Worm (Caenorhabditis elegans) whole organism, L4 larva: ENCODE measurements around the gene M163.22.
A peak's percentile ranks its signal among the peaks of the same experiment; 100 is the strongest.

Experiments
- F10B5.3 ChIP-seq: sonication (generic microtip); optimal IDR thresholded peaks from 2 replicates; lab custom pipeline; 2016; ENCODE audit warnings: mild to moderate bottlenecking, missing genetic modification characterization, missing compliant biosample characterization
- F37D6.2 ChIP-seq: sonication (generic microtip); optimal IDR thresholded peaks from 2 replicates; lab custom pipeline; 2016; ENCODE audit warnings: mild to moderate bottlenecking, missing genetic modification characterization, missing compliant biosample characterization
- F44E2.7 ChIP-seq: fragments of 200-800 bp; sonication (Bioruptor generic); IDR thresholded peaks from 2 replicates; pipeline ENCODE4 v2.1.2; 2022; ENCODE audit warnings: missing genetic modification characterization, missing compliant biosample characterization
- T26A8.4 ChIP-seq: fragments of 200-800 bp; sonication (Bioruptor generic); IDR thresholded peaks from 2 replicates; pipeline ENCODE4 v1.3.6; 2022; ENCODE audit warnings: missing genetic modification characterization, missing compliant biosample characterization
- Y105C5A.15 ChIP-seq: fragments of 200-800 bp; sonication (Bioruptor generic); IDR thresholded peaks from 2 replicates; pipeline ENCODE4 v1.3.6; 2022; ENCODE audit warnings: missing genetic modification characterization, missing compliant biosample characterization
- Y75B8A.6 ChIP-seq: fragments of 200-800 bp; sonication (Bioruptor generic); IDR thresholded peaks from 2 replicates; pipeline ENCODE4 v1.3.6; 2022; ENCODE audit warnings: missing genetic modification reagents, missing genetic modification characterization, missing compliant biosample characterization
- ZK546.5 ChIP-seq, 2 experiments: sonication (generic microtip); optimal IDR thresholded peaks; 2 replicates each; lab custom pipeline; 2017; ENCODE audit warnings: missing biosample characterization in 2 of 2, missing genetic modification characterization in 2 of 2
- aha-1 ChIP-seq: fragments of 150-350 bp; peaks from one replicate; lab custom pipeline; 2014; ENCODE audit warnings: missing biosample characterization, missing genetic modification characterization
- ama-1 ChIP-seq: fragments of 150-350 bp; optimal IDR thresholded peaks from 2 replicates; lab custom pipeline; 2014; ENCODE audit warnings: inconsistent platforms, mixed read lengths
- arid-1 ChIP-seq: fragments of 200-800 bp; sonication (Bioruptor generic); conservative IDR thresholded peaks from 2 replicates; pipeline ENCODE4 v1.3.6; 2022; ENCODE audit warnings: missing genetic modification reagents, missing genetic modification characterization, missing compliant biosample characterization
- ceh-20 ChIP-seq: fragments of 200-800 bp; sonication (Bioruptor generic); IDR thresholded peaks from 2 replicates; pipeline ENCODE4 v1.3.6; 2022; ENCODE audit warnings: missing genetic modification reagents, missing genetic modification characterization, missing compliant biosample characterization
- ceh-28 ChIP-seq: fragments of 150-350 bp; optimal IDR thresholded peaks from 2 replicates; lab custom pipeline; 2014; ENCODE audit warnings: missing biosample characterization, missing genetic modification reagents, missing genetic modification characterization
- cey-2 ChIP-seq: sonication (generic microtip); optimal IDR thresholded peaks from 3 replicates; lab custom pipeline; 2017; ENCODE audit warnings: missing genetic modification characterization, mild to moderate bottlenecking, missing compliant biosample characterization, antibody characterized with exemption, borderline replicate concordance; ENCODE audit not compliant: insufficient read depth
- ctbp-1 ChIP-seq: fragments of 200-800 bp; sonication (Bioruptor generic); IDR thresholded peaks from 2 replicates; pipeline ENCODE4 v1.3.6; 2022; ENCODE audit warnings: missing genetic modification reagents, missing genetic modification characterization, missing compliant biosample characterization
- daf-12 ChIP-seq: fragments of 150-350 bp; optimal IDR thresholded peaks from 2 replicates; lab custom pipeline; 2014; ENCODE audit warnings: missing biosample characterization, missing genetic modification reagents, missing genetic modification characterization
- daf-16 ChIP-seq, 3 experiments: sonication (generic microtip); optimal IDR thresholded peaks; 2 replicates each; lab custom pipeline; 2016 to 2017; ENCODE audit warnings: missing genetic modification characterization in 3 of 3, missing genetic modification reagents in 3 of 3, mild to moderate bottlenecking in 2 of 3, missing compliant biosample characterization in 2 of 3, missing biosample characterization in 1 of 3, moderate library complexity in 1 of 3
- dmd-6 ChIP-seq: fragments of 200-800 bp; sonication (Bioruptor generic); IDR thresholded peaks from 2 replicates; pipeline ENCODE4 v1.3.6; 2022; ENCODE audit warnings: missing genetic modification reagents, missing genetic modification characterization, missing compliant biosample characterization
- dmd-8 ChIP-seq: fragments of 200-800 bp; sonication (Bioruptor generic); IDR thresholded peaks from 2 replicates; pipeline ENCODE4 v1.3.6; 2022; ENCODE audit warnings: missing genetic modification characterization, missing compliant biosample characterization
- dmd-9 ChIP-seq: fragments of 200-800 bp; sonication (Bioruptor generic); IDR thresholded peaks from 2 replicates; pipeline ENCODE4 v1.3.6; 2022; ENCODE audit warnings: missing genetic modification reagents, missing genetic modification characterization, missing compliant biosample characterization
- dve-1 ChIP-seq: sonication (generic microtip); optimal IDR thresholded peaks from 2 replicates; lab custom pipeline; 2017; ENCODE audit warnings: antibody characterized with exemption, mild to moderate bottlenecking, missing genetic modification characterization, missing compliant biosample characterization; ENCODE audit not compliant: insufficient read depth
- gei-8 ChIP-seq: fragments of 200-800 bp; sonication (Bioruptor generic); optimal IDR thresholded peaks from 2 replicates; lab custom pipeline; 2018; ENCODE audit warnings: mild to moderate bottlenecking, missing genetic modification characterization, missing compliant biosample characterization
- hlh-11 ChIP-seq: fragments of 200-800 bp; sonication (Bioruptor generic); optimal IDR thresholded peaks from 2 replicates; lab custom pipeline; 2018; ENCODE audit warnings: mild to moderate bottlenecking, missing genetic modification characterization, missing compliant biosample characterization
- hlh-30 ChIP-seq: sonication (generic microtip); optimal IDR thresholded peaks from 2 replicates; lab custom pipeline; 2017; ENCODE audit warnings: antibody characterized with exemption, mild to moderate bottlenecking, missing genetic modification characterization, missing compliant biosample characterization; ENCODE audit not compliant: insufficient read depth
- lim-7 ChIP-seq: fragments of 200-800 bp; sonication (Bioruptor generic); IDR thresholded peaks from 2 replicates; pipeline ENCODE4 v1.3.6; 2022; ENCODE audit warnings: missing genetic modification characterization, missing compliant biosample characterization
- lin-1 ChIP-seq: fragments of 200-800 bp; sonication (Bioruptor generic); IDR thresholded peaks from 2 replicates; pipeline ENCODE4 v1.3.6; 2022; ENCODE audit warnings: missing genetic modification reagents, missing genetic modification characterization, missing compliant biosample characterization
- lir-3 ChIP-seq: sonication (generic microtip); optimal IDR thresholded peaks from 2 replicates; lab custom pipeline; 2016; ENCODE audit warnings: mild to moderate bottlenecking, missing genetic modification characterization, missing compliant biosample characterization
- madf-5 ChIP-seq, 2 experiments: fragments of 200-800 bp; sonication (Bioruptor generic); IDR thresholded peaks; 2 replicates each; pipeline ENCODE4 v1.3.6; 2022; ENCODE audit warnings: missing compliant biosample characterization in 2 of 2, missing genetic modification characterization in 2 of 2
- mep-1 ChIP-seq: fragments of 150-350 bp; sonication (generic microtip); optimal IDR thresholded peaks from 3 replicates; lab custom pipeline; 2014; ENCODE audit warnings: missing biosample characterization, missing genetic modification characterization
- mxl-2 ChIP-seq: fragments of 200-800 bp; sonication (Bioruptor generic); conservative IDR thresholded peaks from 2 replicates; pipeline ENCODE4 v1.3.6; 2022; ENCODE audit warnings: missing genetic modification reagents, missing genetic modification characterization, missing compliant biosample characterization
- mxl-3 ChIP-seq: fragments of 200-800 bp; sonication (Bioruptor generic); optimal IDR thresholded peaks from 2 replicates; lab custom pipeline; 2018; ENCODE audit warnings: mild to moderate bottlenecking, missing genetic modification characterization, missing compliant biosample characterization
- nhr-102 ChIP-seq: sonication (generic microtip); optimal IDR thresholded peaks from 2 replicates; lab custom pipeline; 2016; ENCODE audit warnings: mild to moderate bottlenecking, missing genetic modification characterization, moderate library complexity, missing compliant biosample characterization
- nhr-11 ChIP-seq: fragments of 150-350 bp; optimal IDR thresholded peaks from 2 replicates; lab custom pipeline; 2014; ENCODE audit warnings: missing biosample characterization, missing genetic modification characterization
- nhr-111 ChIP-seq: fragments of 200-800 bp; sonication (Bioruptor generic); optimal IDR thresholded peaks from 2 replicates; lab custom pipeline; 2018; ENCODE audit warnings: mild to moderate bottlenecking, missing genetic modification characterization, missing compliant biosample characterization
- nhr-28 ChIP-seq: fragments of 150-350 bp; optimal IDR thresholded peaks from 2 replicates; lab custom pipeline; 2014; ENCODE audit warnings: missing biosample characterization, missing genetic modification characterization
- nhr-41 ChIP-seq: fragments of 200-800 bp; sonication (Bioruptor generic); IDR thresholded peaks from 2 replicates; pipeline ENCODE4 v1.3.6; 2022; ENCODE audit warnings: missing genetic modification reagents, missing genetic modification characterization, missing compliant biosample characterization
- nhr-76 ChIP-seq: fragments of 150-350 bp; optimal IDR thresholded peaks from 2 replicates; lab custom pipeline; 2014; ENCODE audit warnings: missing biosample characterization, missing genetic modification characterization
- php-3 ChIP-seq: fragments of 200-800 bp; sonication (Bioruptor generic); IDR thresholded peaks from 2 replicates; pipeline ENCODE4 v1.3.6; 2022; ENCODE audit warnings: missing genetic modification reagents, missing genetic modification characterization, missing compliant biosample characterization
- pqm-1 ChIP-seq: sonication (generic microtip); optimal IDR thresholded peaks from 2 replicates; lab custom pipeline; 2017; ENCODE audit warnings: missing biosample characterization, missing genetic modification characterization
- rbr-2 ChIP-seq: sonication (generic microtip); optimal IDR thresholded peaks from 2 replicates; lab custom pipeline; 2016; ENCODE audit warnings: missing genotype, missing genetic modification characterization, missing compliant biosample characterization
- set-16 ChIP-seq: fragments of 200-800 bp; sonication (Bioruptor generic); IDR thresholded peaks from 2 replicates; pipeline ENCODE4 v1.3.6; 2022; ENCODE audit warnings: missing genetic modification reagents, missing genetic modification characterization, missing compliant biosample characterization
- snpc-4 ChIP-seq: fragments of 150-350 bp; optimal IDR thresholded peaks from 2 replicates; lab custom pipeline; 2014; ENCODE audit warnings: missing biosample characterization, missing genetic modification characterization
- spr-1 ChIP-seq: sonication (generic microtip); optimal IDR thresholded peaks from 2 replicates; lab custom pipeline; 2016; ENCODE audit warnings: mild to moderate bottlenecking, missing genetic modification characterization, missing compliant biosample characterization
- tra-1 ChIP-seq: fragments of 200-800 bp; sonication (Bioruptor generic); IDR thresholded peaks from 2 replicates; pipeline ENCODE4 v1.3.6; 2022; ENCODE audit warnings: missing genetic modification reagents, missing genetic modification characterization, missing compliant biosample characterization
- vab-7 ChIP-seq: fragments of 200-800 bp; sonication (Bioruptor generic); IDR thresholded peaks from 2 replicates; pipeline ENCODE4 v1.3.6; 2022; ENCODE audit warnings: missing genetic modification reagents, missing genetic modification characterization, missing compliant biosample characterization
- ztf-7 ChIP-seq: fragments of 150-350 bp; optimal IDR thresholded peaks from 2 replicates; lab custom pipeline; 2014; ENCODE audit warnings: missing biosample characterization, missing genetic modification characterization

M163.22 gene

DNA sequence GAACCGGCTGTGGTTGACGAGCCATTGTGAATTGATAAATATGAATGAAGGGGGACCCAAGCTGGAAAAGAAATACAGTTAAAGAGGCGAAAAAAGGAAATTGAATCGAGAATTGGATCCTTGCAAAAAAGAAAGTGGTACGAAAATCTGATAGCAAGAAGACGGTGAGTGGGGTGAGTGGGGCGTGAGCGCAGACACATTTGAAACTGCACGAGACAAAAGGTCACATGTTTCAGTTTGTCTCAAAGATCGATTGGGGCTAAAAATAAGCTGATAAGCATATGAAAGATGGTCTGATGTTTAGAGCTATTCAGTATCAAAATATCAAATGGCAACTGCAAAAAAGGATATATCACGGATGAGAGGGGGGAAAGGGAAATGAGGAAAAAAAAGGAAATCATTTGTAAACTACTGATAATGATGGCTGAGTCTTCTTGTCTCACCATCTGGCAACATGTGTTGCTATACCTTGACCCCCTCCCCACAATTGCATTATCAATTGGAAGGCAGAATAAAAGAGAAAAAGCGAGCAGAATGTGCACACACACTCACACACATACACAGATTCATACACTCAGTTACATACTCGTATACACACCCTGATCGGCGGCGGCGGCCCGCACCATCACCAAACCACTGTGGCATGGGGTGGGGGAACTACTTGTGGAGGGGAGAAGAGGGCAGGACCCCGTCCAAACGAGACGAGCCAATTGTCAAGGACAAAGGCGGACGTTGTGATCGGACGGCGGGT is 38.3 kb downstream of the M163.22 start, which contains the start of gene M163.1 (continued):
- no peak for TF ChIP-seq nhr-41 (GFP tag; lab: Robert Waterston, UW)
- TF ChIP-seq ZK546.5 (tag; optimal IDR thresholded peaks at IDR 0.05; lab: Kevin White, UChicago): no peak
- no peak for TF ChIP-seq ztf-7 (tag; lab: Kevin White, UChicago)
- TF ChIP-seq nhr-76: no peak
- no peak for TF ChIP-seq ctbp-1 (GFP tag; lab: Robert Waterston, UW)
- TF ChIP-seq Y105C5A.15 (GFP tag; lab: Robert Waterston, UW): no peak
- peak; percentile 37 for TF ChIP-seq nhr-28
- no peak for TF ChIP-seq nhr-111 (GFP tag; lab: Kevin White, UChicago)
- TF ChIP-seq madf-5 (GFP tag; IDR thresholded peaks at IDR 0.05; lab: Robert Waterston, UW): no peak
- TF ChIP-seq snpc-4 (tag; lab: Kevin White, UChicago): no peak
- no peak for TF ChIP-seq T26A8.4 (GFP tag; lab: Robert Waterston, UW)
- peak; percentile 84 for TF ChIP-seq set-16 (GFP tag; lab: Robert Waterston, UW)
- no peak for TF ChIP-seq dmd-8
- no peak for TF ChIP-seq Y75B8A.6 (GFP tag; lab: Robert Waterston, UW)
- TF ChIP-seq ceh-20 (GFP tag; lab: Robert Waterston, UW): no peak
- no peak for TF ChIP-seq lim-7 (GFP tag; lab: Robert Waterston, UW)

DNA sequence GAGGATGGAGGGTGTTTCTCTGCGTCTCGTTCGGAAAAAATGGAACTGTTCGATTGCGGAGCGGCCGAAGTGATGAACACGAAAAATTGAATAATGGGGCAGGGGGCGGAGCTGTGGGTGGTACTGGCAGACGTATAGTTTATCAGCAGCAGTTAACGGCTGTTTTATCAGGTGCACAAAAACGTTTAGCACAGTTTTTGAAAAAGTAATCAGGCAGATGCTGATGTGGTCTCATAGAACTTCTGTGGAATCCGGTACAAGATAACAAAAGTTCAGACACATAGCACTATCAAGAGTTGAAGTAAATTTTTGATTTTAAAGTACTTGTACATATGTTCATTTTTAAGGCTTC is 38.8 kb downstream of the M163.22 start:
- TF ChIP-seq nhr-28 (peak; percentile 83), mxl-3 (peak; percentile 47), dmd-6 (peak; percentile 35), dmd-8 (0 out of 2 replicates have a peak, but pooled peaks have one; percentile 22), spr-1 (tag; lab: Kevin White, UChicago) (no peak), hlh-11 (tag; lab: Kevin White, UChicago) (peak; percentile 41), php-3 (GFP tag; lab: Robert Waterston, UW) (peak; percentile 41; the same call in 1 of the 2 replicates), daf-16 (GFP tag; optimal IDR thresholded peaks at IDR 0.05; lab: Kevin White, UChicago) (no peak), daf-16 (tag; optimal IDR thresholded peaks at IDR 0.05; lab: Kevin White, UChicago) (peak; percentile 36), lin-1 (GFP tag; lab: Robert Waterston, UW) (0 out of 2 replicates have a peak, but pooled peaks have one; percentile 20), F10B5.3 (peak; percentile 7), mxl-2 (GFP tag; lab: Robert Waterston, UW) (no peak), tra-1 (0 out of 2 replicates have a peak, but pooled peaks have one; percentile 12), pqm-1 (tag; lab: Kevin White, UChicago) (peak; percentile 72), dve-1 (tag; lab: Kevin White, UChicago) (peak; percentile 54), nhr-11 (no peak), snpc-4 (tag; lab: Kevin White, UChicago) (no peak), F44E2.7 (GFP tag; lab: Robert Waterston, UW) (0 out of 2 replicates have a peak, but pooled peaks have one; percentile 0)

DNA sequence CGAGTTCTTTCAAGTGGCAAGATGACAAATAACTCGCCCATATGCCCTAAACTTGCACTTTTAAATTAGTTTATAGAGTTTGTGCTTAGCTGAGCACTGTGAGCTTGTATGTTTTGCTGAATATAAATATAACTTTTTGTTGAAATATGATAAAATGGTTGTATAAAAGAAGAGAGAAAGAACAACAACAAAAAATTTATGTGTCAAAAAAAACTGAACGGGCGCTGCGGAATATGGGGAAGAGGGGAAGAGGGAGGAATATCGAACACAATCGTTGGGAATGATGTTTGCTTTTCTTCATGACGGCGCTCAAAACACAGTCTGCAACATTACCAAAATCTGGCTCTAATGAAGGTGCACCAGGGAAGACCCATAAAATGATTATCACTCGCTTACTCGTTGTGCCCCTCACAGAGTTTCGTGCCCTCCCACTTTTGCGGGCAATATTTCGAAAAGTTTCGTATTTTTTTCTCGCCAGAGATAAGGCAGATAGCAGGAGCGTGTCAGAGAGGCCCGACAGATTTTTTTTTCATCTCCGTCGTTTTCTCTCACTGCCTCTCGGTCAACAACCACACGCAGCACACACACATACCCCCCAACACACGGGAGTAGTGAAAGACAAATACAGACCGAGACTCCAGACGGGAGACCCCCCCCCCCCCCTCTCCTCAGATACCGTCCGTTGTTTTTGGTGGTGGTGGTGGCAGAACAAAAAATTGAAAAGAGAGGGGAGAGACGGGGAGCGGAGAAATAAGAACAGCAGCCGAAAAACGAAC is 40.1 kb downstream of the M163.22 start:
- TF ChIP-seq aha-1: peak; percentile 92
- TF ChIP-seq dve-1 (tag; lab: Kevin White, UChicago): peak; percentile 82
- TF ChIP-seq lir-3 (tag; lab: Kevin White, UChicago): no peak
- TF ChIP-seq ama-1: no peak
- no peak for TF ChIP-seq dmd-8
- no peak for TF ChIP-seq vab-7 (GFP tag; lab: Robert Waterston, UW)
- TF ChIP-seq mep-1 (tag; lab: Kevin White, UChicago): peak; percentile 55
- TF ChIP-seq daf-12 (tag; lab: Kevin White, UChicago): no peak
- no peak for TF ChIP-seq F37D6.2 (tag; lab: Kevin White, UChicago)
- no peak for TF ChIP-seq ceh-28
- peak; percentile 31 for TF ChIP-seq cey-2 (tag; lab: Kevin White, UChicago)
- no peak for TF ChIP-seq madf-5 (GFP tag; IDR thresholded peaks at IDR 0.05; lab: Robert Waterston, UW)
- peak; percentile 88 for TF ChIP-seq dmd-6
- TF ChIP-seq gei-8 (GFP tag; lab: Kevin White, UChicago): peak; percentile 68
- peak; percentile 78 for TF ChIP-seq hlh-30 (tag; lab: Kevin White, UChicago)
- TF ChIP-seq arid-1: no peak
- TF ChIP-seq ctbp-1 (GFP tag; lab: Robert Waterston, UW): 0 out of 2 replicates have a peak, but pooled peaks have one; percentile 32
- peak; percentile 13 for TF ChIP-seq rbr-2 (tag; lab: Kevin White, UChicago)
- peak; percentile 52 for TF ChIP-seq nhr-102 (tag; lab: Kevin White, UChicago)
- no peak for TF ChIP-seq dmd-9 (GFP tag; lab: Robert Waterston, UW)
